Fruit fly (Drosophila melanogaster): ENCODE measurements around the gene CAH5.
A peak's percentile ranks its signal among the peaks of the same experiment; 100 is the strongest.

DNA sequence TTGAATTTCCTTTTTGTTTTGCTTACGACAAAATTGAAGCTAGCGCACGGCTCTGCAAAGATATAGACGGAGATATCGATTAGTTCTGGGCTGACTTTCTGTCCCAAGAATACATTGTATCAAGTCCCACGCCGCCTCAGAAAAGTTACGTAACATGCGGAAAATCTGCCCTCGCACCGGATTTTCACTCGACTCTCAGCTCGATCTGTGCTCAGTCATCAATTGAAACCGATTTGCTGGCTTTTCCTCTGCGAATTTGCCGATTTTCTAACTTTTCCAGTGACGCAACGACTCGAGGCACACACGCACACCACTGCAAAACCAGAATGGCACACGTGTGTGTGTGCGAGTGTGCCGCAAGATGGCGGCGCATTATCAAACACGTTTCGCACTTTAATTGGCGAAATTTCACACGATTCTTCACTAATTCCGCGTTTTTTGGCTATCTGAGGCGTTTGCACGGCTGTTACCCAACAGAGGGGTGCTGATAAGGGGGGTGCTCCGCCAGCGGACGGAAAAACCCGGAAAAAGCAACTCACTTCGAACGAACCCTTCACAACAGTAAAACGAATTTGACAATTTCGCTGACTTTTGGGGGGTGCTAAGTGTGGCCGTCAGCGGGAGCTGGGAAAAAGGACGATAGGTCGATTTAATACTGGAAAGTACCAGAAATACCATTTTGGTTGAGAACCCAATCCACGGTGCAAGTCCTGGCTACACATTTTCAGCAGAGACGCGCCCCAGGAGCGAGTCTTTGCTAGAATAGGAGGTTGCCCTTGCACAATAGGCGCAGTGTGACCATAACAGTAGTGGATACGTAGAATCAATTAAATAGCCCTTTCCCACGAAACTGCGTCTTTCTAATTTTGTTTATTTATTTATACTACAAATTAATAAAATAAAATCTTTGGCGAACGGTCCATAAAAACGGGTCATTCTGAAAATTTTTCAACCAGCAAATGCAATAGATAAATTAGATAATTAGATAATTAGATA is 43.1 kb upstream of the CAH5 start, which contains the start of gene ATPsynC:
- TF ChIP-seq CG8478 (optimal IDR thresholded peaks at IDR 0.05) (no peak), CTCF (optimal IDR thresholded peaks at IDR 0.05) (peak; percentile 75 to 82)

Data from S2 (cell line).